Worm (Caenorhabditis elegans) whole organism, L4 larva: Measurements from ENCODE around the gene grl-27.

ENCODE experiments used
- D1046.2 ChIP-seq: fragments of 200-800 bp; sonication (Bioruptor generic); IDR thresholded peaks from 2 replicates; pipeline ENCODE4 v1.3.6; 2022; ENCODE audit warnings: missing genetic modification characterization, missing compliant biosample characterization
- F37D6.2 ChIP-seq: sonication (generic microtip); optimal IDR thresholded peaks from 2 replicates; lab custom pipeline; 2016; ENCODE audit warnings: mild to moderate bottlenecking, missing genetic modification characterization, missing compliant biosample characterization
- F44E2.7 ChIP-seq: fragments of 200-800 bp; sonication (Bioruptor generic); IDR thresholded peaks from 2 replicates; pipeline ENCODE4 v2.1.2; 2022; ENCODE audit warnings: missing genetic modification characterization, missing compliant biosample characterization
- F49E8.2 ChIP-seq: sonication (generic microtip); optimal IDR thresholded peaks from 2 replicates; lab custom pipeline; 2016; ENCODE audit warnings: missing compliant biosample characterization, mild to moderate bottlenecking, missing genetic modification characterization, borderline replicate concordance
- Y48G9A.11 ChIP-seq: fragments of 200-800 bp; sonication (Bioruptor generic); IDR thresholded peaks from 2 replicates; pipeline ENCODE4 v1.3.6; 2022; ENCODE audit warnings: missing genetic modification reagents, missing genetic modification characterization, missing compliant biosample characterization
- ZK337.2 ChIP-seq: fragments of 200-800 bp; sonication (Bioruptor generic); IDR thresholded peaks from 2 replicates; pipeline ENCODE4 v1.3.6; 2022; ENCODE audit warnings: missing genetic modification reagents, missing genetic modification characterization, missing compliant biosample characterization
- aha-1 ChIP-seq: fragments of 150-350 bp; peaks from one replicate; lab custom pipeline; 2014; ENCODE audit warnings: missing biosample characterization, missing genetic modification characterization
- aly-2 ChIP-seq: sonication (generic microtip); optimal IDR thresholded peaks from 2 replicates; lab custom pipeline; 2018; ENCODE audit warnings: missing biosample characterization, missing genetic modification characterization
- ama-1 ChIP-seq: fragments of 150-350 bp; optimal IDR thresholded peaks from 2 replicates; lab custom pipeline; 2014; ENCODE audit warnings: inconsistent platforms, mixed read lengths
- arid-1 ChIP-seq: fragments of 200-800 bp; sonication (Bioruptor generic); conservative IDR thresholded peaks from 2 replicates; pipeline ENCODE4 v1.3.6; 2022; ENCODE audit warnings: missing genetic modification reagents, missing genetic modification characterization, missing compliant biosample characterization
- ceh-28 ChIP-seq: fragments of 150-350 bp; optimal IDR thresholded peaks from 2 replicates; lab custom pipeline; 2014; ENCODE audit warnings: missing biosample characterization, missing genetic modification reagents, missing genetic modification characterization
- ceh-44 ChIP-seq: fragments of 200-800 bp; sonication (Bioruptor generic); IDR thresholded peaks from 2 replicates; pipeline ENCODE4 v1.3.6; 2022; ENCODE audit warnings: missing genetic modification reagents, missing genetic modification characterization, missing compliant biosample characterization
- ceh-62 ChIP-seq: sonication (generic microtip); optimal IDR thresholded peaks from 2 replicates; lab custom pipeline; 2017; ENCODE audit warnings: missing biosample characterization, missing genetic modification characterization
- ces-1 ChIP-seq: fragments of 150-350 bp; sonication (generic microtip); optimal IDR thresholded peaks from 4 replicates; lab custom pipeline; 2014; ENCODE audit warnings: missing biosample characterization, missing genetic modification reagents, missing genetic modification characterization
- cey-2 ChIP-seq: sonication (generic microtip); optimal IDR thresholded peaks from 3 replicates; lab custom pipeline; 2017; ENCODE audit warnings: missing genetic modification characterization, mild to moderate bottlenecking, missing compliant biosample characterization, antibody characterized with exemption, borderline replicate concordance; ENCODE audit not compliant: insufficient read depth
- daf-16 ChIP-seq, 3 experiments: sonication (generic microtip); optimal IDR thresholded peaks; 2 replicates each; lab custom pipeline; 2016 to 2017; ENCODE audit warnings: missing genetic modification characterization in 3 of 3, missing genetic modification reagents in 3 of 3, mild to moderate bottlenecking in 2 of 3, missing compliant biosample characterization in 2 of 3, missing biosample characterization in 1 of 3, moderate library complexity in 1 of 3
- daf-8 ChIP-seq: fragments of 200-800 bp; sonication (Bioruptor generic); IDR thresholded peaks from 2 replicates; pipeline ENCODE4 v1.3.6; 2022; ENCODE audit warnings: missing genetic modification characterization, missing compliant biosample characterization
- dmd-8 ChIP-seq: fragments of 200-800 bp; sonication (Bioruptor generic); IDR thresholded peaks from 2 replicates; pipeline ENCODE4 v1.3.6; 2022; ENCODE audit warnings: missing genetic modification characterization, missing compliant biosample characterization
- dmd-9 ChIP-seq: fragments of 200-800 bp; sonication (Bioruptor generic); IDR thresholded peaks from 2 replicates; pipeline ENCODE4 v1.3.6; 2022; ENCODE audit warnings: missing genetic modification reagents, missing genetic modification characterization, missing compliant biosample characterization
- hif-1 ChIP-seq, 2 experiments: sonication (generic microtip); optimal IDR thresholded peaks; 2 replicates each; lab custom pipeline; 2016 to 2017; ENCODE audit warnings: missing compliant biosample characterization in 2 of 2, missing genetic modification characterization in 2 of 2, missing genetic modification reagents in 2 of 2, missing genotype in 2 of 2, mild to moderate bottlenecking in 1 of 2
- hlh-11 ChIP-seq: fragments of 200-800 bp; sonication (Bioruptor generic); optimal IDR thresholded peaks from 2 replicates; lab custom pipeline; 2018; ENCODE audit warnings: mild to moderate bottlenecking, missing genetic modification characterization, missing compliant biosample characterization
- hlh-30 ChIP-seq: sonication (generic microtip); optimal IDR thresholded peaks from 2 replicates; lab custom pipeline; 2017; ENCODE audit warnings: antibody characterized with exemption, mild to moderate bottlenecking, missing genetic modification characterization, missing compliant biosample characterization; ENCODE audit not compliant: insufficient read depth
- hmg-1.1 ChIP-seq: fragments of 200-800 bp; sonication (Bioruptor generic); IDR thresholded peaks from 2 replicates; pipeline ENCODE4 v1.3.6; 2022; ENCODE audit warnings: missing genetic modification reagents, missing genetic modification characterization, missing compliant biosample characterization
- lim-7 ChIP-seq: fragments of 200-800 bp; sonication (Bioruptor generic); IDR thresholded peaks from 2 replicates; pipeline ENCODE4 v1.3.6; 2022; ENCODE audit warnings: missing genetic modification characterization, missing compliant biosample characterization
- lin-38 ChIP-seq: fragments of 200-800 bp; sonication (Bioruptor generic); IDR thresholded peaks from 2 replicates; pipeline ENCODE4 v1.3.6; 2022; ENCODE audit warnings: missing genetic modification reagents, missing genetic modification characterization, missing compliant biosample characterization
- madf-9 ChIP-seq: fragments of 200-800 bp; sonication (Bioruptor generic); conservative IDR thresholded peaks from 2 replicates; pipeline ENCODE4 v1.3.6; 2022; ENCODE audit warnings: missing genetic modification reagents, missing genetic modification characterization, missing compliant biosample characterization
- mdl-1 ChIP-seq, 2 experiments: fragments of 150-350 bp in 1 of 2; sonication (generic microtip) in 1 of 2; optimal IDR thresholded peaks; 2 replicates each; lab custom pipeline; 2014 to 2017; ENCODE audit warnings: missing biosample characterization in 2 of 2, missing genetic modification characterization in 2 of 2
- mdt-29 ChIP-seq: fragments of 200-800 bp; sonication (Bioruptor generic); IDR thresholded peaks from 2 replicates; pipeline ENCODE4 v1.3.6; 2022; ENCODE audit warnings: missing genetic modification reagents, missing genetic modification characterization, missing compliant biosample characterization
- mep-1 ChIP-seq: fragments of 150-350 bp; sonication (generic microtip); optimal IDR thresholded peaks from 3 replicates; lab custom pipeline; 2014; ENCODE audit warnings: missing biosample characterization, missing genetic modification characterization
- mxl-3 ChIP-seq: fragments of 200-800 bp; sonication (Bioruptor generic); optimal IDR thresholded peaks from 2 replicates; lab custom pipeline; 2018; ENCODE audit warnings: mild to moderate bottlenecking, missing genetic modification characterization, missing compliant biosample characterization
- nhr-102 ChIP-seq: sonication (generic microtip); optimal IDR thresholded peaks from 2 replicates; lab custom pipeline; 2016; ENCODE audit warnings: mild to moderate bottlenecking, missing genetic modification characterization, moderate library complexity, missing compliant biosample characterization
- nhr-111 ChIP-seq: fragments of 200-800 bp; sonication (Bioruptor generic); optimal IDR thresholded peaks from 2 replicates; lab custom pipeline; 2018; ENCODE audit warnings: mild to moderate bottlenecking, missing genetic modification characterization, missing compliant biosample characterization
- nhr-28 ChIP-seq: fragments of 150-350 bp; optimal IDR thresholded peaks from 2 replicates; lab custom pipeline; 2014; ENCODE audit warnings: missing biosample characterization, missing genetic modification characterization
- nhr-41 ChIP-seq: fragments of 200-800 bp; sonication (Bioruptor generic); IDR thresholded peaks from 2 replicates; pipeline ENCODE4 v1.3.6; 2022; ENCODE audit warnings: missing genetic modification reagents, missing genetic modification characterization, missing compliant biosample characterization
- nhr-6 ChIP-seq: fragments of 150-350 bp; optimal IDR thresholded peaks from 2 replicates; lab custom pipeline; 2014; ENCODE audit warnings: missing biosample characterization, missing genetic modification characterization
- php-3 ChIP-seq: fragments of 200-800 bp; sonication (Bioruptor generic); IDR thresholded peaks from 2 replicates; pipeline ENCODE4 v1.3.6; 2022; ENCODE audit warnings: missing genetic modification reagents, missing genetic modification characterization, missing compliant biosample characterization
- saeg-2 ChIP-seq: fragments of 200-800 bp; sonication (Bioruptor generic); IDR thresholded peaks from 2 replicates; pipeline ENCODE4 v1.3.6; 2022; ENCODE audit warnings: missing genetic modification reagents, missing genetic modification characterization, missing compliant biosample characterization
- snpc-1.2 ChIP-seq: fragments of 200-800 bp; sonication (Bioruptor generic); IDR thresholded peaks from 2 replicates; pipeline ENCODE4 v1.3.6; 2022; ENCODE audit warnings: missing genetic modification reagents, missing genetic modification characterization, missing compliant biosample characterization
- snpc-4 ChIP-seq: fragments of 150-350 bp; optimal IDR thresholded peaks from 2 replicates; lab custom pipeline; 2014; ENCODE audit warnings: missing biosample characterization, missing genetic modification characterization
- tag-97 ChIP-seq: fragments of 200-800 bp; sonication (Bioruptor generic); IDR thresholded peaks from 2 replicates; pipeline ENCODE4 v1.3.6; 2022; ENCODE audit warnings: missing genetic modification characterization, missing compliant biosample characterization
- unc-130 ChIP-seq: sonication (generic microtip); optimal IDR thresholded peaks from 2 replicates; lab custom pipeline; 2016; ENCODE audit warnings: missing genetic modification reagents, missing genetic modification characterization, missing compliant biosample characterization
- unc-39 ChIP-seq: sonication (generic microtip); optimal IDR thresholded peaks from 2 replicates; lab custom pipeline; 2017; ENCODE audit warnings: missing biosample characterization, missing genetic modification characterization
- unc-62 ChIP-seq, 3 experiments: fragments of 150-350 bp in 1 of 3; sonication (generic microtip); optimal IDR thresholded peaks in 2 of 3; peaks in 1 of 3; 1 replicate in 1 of 3; 2 replicates in 2 of 3; lab custom pipeline; 2014 to 2017; ENCODE audit warnings: missing biosample characterization in 3 of 3, missing genetic modification characterization in 3 of 3, missing genetic modification reagents in 3 of 3, missing genotype in 1 of 3
- vab-7 ChIP-seq: fragments of 200-800 bp; sonication (Bioruptor generic); IDR thresholded peaks from 2 replicates; pipeline ENCODE4 v1.3.6; 2022; ENCODE audit warnings: missing genetic modification reagents, missing genetic modification characterization, missing compliant biosample characterization
- zip-11 ChIP-seq: fragments of 200-800 bp; sonication (Bioruptor generic); IDR thresholded peaks from 2 replicates; pipeline ENCODE4 v1.3.6; 2022; ENCODE audit warnings: missing genetic modification characterization, missing compliant biosample characterization

grl-27 gene

DNA sequence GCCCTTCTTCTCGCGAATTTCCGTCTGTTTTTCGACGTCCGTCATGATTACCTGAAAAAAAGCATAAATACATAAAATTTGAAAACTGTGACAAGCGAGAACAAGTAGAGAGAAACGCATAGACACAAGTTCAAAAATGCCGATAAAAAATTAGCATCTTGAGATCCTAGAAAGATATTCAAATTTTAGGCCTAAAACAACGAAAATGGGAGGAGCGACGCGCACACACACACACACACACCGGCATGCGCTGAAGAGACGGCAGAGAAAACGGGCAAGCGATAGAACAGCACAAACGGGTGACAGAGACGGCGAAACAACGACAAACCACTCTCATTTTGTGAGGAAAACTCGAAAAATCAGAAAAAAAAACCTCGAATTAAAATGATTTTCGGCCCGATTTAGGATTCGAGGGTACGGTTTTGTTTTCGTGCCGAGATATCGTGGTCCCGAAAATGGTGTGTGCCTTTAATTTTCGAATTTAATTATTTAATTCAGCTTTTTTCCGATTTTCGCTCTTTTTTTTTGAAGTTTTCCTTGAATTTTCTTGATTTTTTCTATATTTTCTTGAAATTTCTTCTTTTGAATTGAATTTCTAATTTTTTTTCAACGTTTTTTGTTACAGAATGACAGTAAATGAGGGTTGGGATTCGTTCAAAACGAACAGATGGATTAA, 10.5 kb upstream of the grl-27 start, which contains the start of the genes rpl-11.1 and T22F3.2:
TSS of gene rpl-11.1 (minus strand) at position 51 of the 676 bp plus-strand sequence.
TSS of gene T22F3.2 (plus strand) at position 626 of the 676 bp plus-strand sequence.
- TF ChIP-seq unc-62 (GFP tag; optimal IDR thresholded peaks at IDR 0.05 in 1 of 2; lab: Kevin White, UChicago) = peak in 1 of 2 experiments; percentile 47
- TF ChIP-seq unc-62 (tag; optimal IDR thresholded peaks at IDR 0.05; lab: Kevin White, UChicago) = no peak
- TF ChIP-seq mdl-1 (tag; optimal IDR thresholded peaks at IDR 0.05; lab: Kevin White, UChicago) = peak in 1 of 2 experiments; percentile 34
- peak; percentile 42; the same call in 1 of the 2 replicates for TF ChIP-seq hmg-1.1 (GFP tag; lab: Robert Waterston, UW)
- TF ChIP-seq mdt-29 = no peak
- TF ChIP-seq daf-16 (GFP tag; optimal IDR thresholded peaks at IDR 0.05; lab: Kevin White, UChicago) = no peak
- TF ChIP-seq daf-16 (tag; optimal IDR thresholded peaks at IDR 0.05; lab: Kevin White, UChicago) = peak; percentile 9
- peak; percentile 5 for TF ChIP-seq hlh-11
- TF ChIP-seq hlh-30 (tag; lab: Kevin White, UChicago) = peak; percentile 22
- peak in 1 of 2 experiments; percentile 34 for TF ChIP-seq hif-1 (tag; optimal IDR thresholded peaks at IDR 0.05; lab: Kevin White, UChicago)
- no peak for TF ChIP-seq mxl-3 (GFP tag; lab: Kevin White, UChicago)
- no peak for TF ChIP-seq nhr-41 (GFP tag; lab: Robert Waterston, UW)
- TF ChIP-seq mep-1 (tag; lab: Kevin White, UChicago) = peak; percentile 9
- TF ChIP-seq D1046.2 (GFP tag; lab: Robert Waterston, UW) = 0 out of 2 replicates have a peak, but pooled peaks have one; percentile 24

ce11 chrV:3585011-3585410, 9.4 kb upstream of the grl-27 start:
- TF ChIP-seq php-3 (GFP tag; lab: Robert Waterston, UW) (no peak), lim-7 (GFP tag; lab: Robert Waterston, UW) (no peak), aly-2 (no peak), F49E8.2 (tag; lab: Kevin White, UChicago) (peak; percentile 88), Y48G9A.11 (peak; percentile 78), F37D6.2 (tag; lab: Kevin White, UChicago) (no peak), saeg-2 (GFP tag; lab: Robert Waterston, UW) (no peak), daf-8 (no peak), daf-16 (GFP tag; optimal IDR thresholded peaks at IDR 0.05; lab: Kevin White, UChicago) (no peak), daf-16 (tag; optimal IDR thresholded peaks at IDR 0.05; lab: Kevin White, UChicago) (peak; percentile 42), unc-39 (tag; lab: Kevin White, UChicago) (no peak), cey-2 (no peak), madf-9 (GFP tag; lab: Robert Waterston, UW) (no peak), F44E2.7 (GFP tag; lab: Robert Waterston, UW) (no peak), tag-97 (GFP tag; lab: Robert Waterston, UW) (no peak), nhr-6 (tag; lab: Kevin White, UChicago) (no peak), snpc-1.2 (GFP tag; lab: Robert Waterston, UW) (peak; percentile 74), mdt-29 (no peak), aha-1 (tag; lab: Kevin White, UChicago) (peak; percentile 30), ama-1 (lab: Kevin White, UChicago) (peak; percentile 87), lin-38 (GFP tag; lab: Robert Waterston, UW) (peak; percentile 57), vab-7 (GFP tag; lab: Robert Waterston, UW) (0 out of 2 replicates have a peak, but pooled peaks have one; percentile 14), unc-62 (GFP tag; optimal IDR thresholded peaks at IDR 0.05 in 1 of 2; lab: Kevin White, UChicago) (no peak), unc-62 (tag; optimal IDR thresholded peaks at IDR 0.05; lab: Kevin White, UChicago) (no peak), dmd-9 (GFP tag; lab: Robert Waterston, UW) (no peak), ceh-44 (GFP tag; lab: Robert Waterston, UW) (no peak), ceh-62 (tag; lab: Kevin White, UChicago) (no peak), nhr-111 (no peak), ZK337.2 (GFP tag; lab: Robert Waterston, UW) (0 out of 2 replicates have a peak, but pooled peaks have one; percentile 14), nhr-28 (no peak), mxl-3 (GFP tag; lab: Kevin White, UChicago) (no peak), arid-1 (GFP tag; lab: Robert Waterston, UW) (peak; percentile 51; the same call in 1 of the 2 replicates), nhr-102 (tag; lab: Kevin White, UChicago) (peak; percentile 22), ces-1 (GFP tag; lab: Kevin White, UChicago) (no peak), ceh-28 (tag; lab: Kevin White, UChicago) (no peak), zip-11 (GFP tag; lab: Robert Waterston, UW) (no peak), unc-130 (GFP tag; lab: Kevin White, UChicago) (peak; percentile 54), snpc-4 (no peak), dmd-8 (peak; percentile 40; the same call in 1 of the 2 replicates)
